ENCODE assay signal across 1 fruit fly cellular context in genomic region chrX:17292050-17292730, dm6.
TF ChIP-seq lines count a peak whose summit lies in the region.

No protein-coding gene starts in this region.

TF ChIP-seq in whole organism, embryonic, 481 proteins besides CTCF, POLR2A, EP300 and RAD21 (continued from another document):
- no peak for TF ChIP-seq h (optimal IDR thresholded peaks at IDR 0.05; lab: Kevin White, UChicago)
- TF ChIP-seq scrt (GFP tag; optimal IDR thresholded peaks at IDR 0.05; lab: Kevin White, UChicago), result peak; percentile 59
- peak; percentile 52 for TF ChIP-seq nau (GFP tag; optimal IDR thresholded peaks at IDR 0.05; lab: Kevin White, UChicago)
- TF ChIP-seq CG9817 (tag; optimal IDR thresholded peaks at IDR 0.05; lab: Kevin White, UChicago), result peak; percentile 66
- TF ChIP-seq CG16863 (GFP tag; optimal IDR thresholded peaks at IDR 0.05; lab: Kevin White, UChicago), result peak; percentile 47
- TF ChIP-seq CG2129 (GFP tag; IDR thresholded peaks at IDR 0.05; lab: Robert Waterston, UW; ENCODE audit: partially characterized antibody), result no peak
- TF ChIP-seq Dek (tag; optimal IDR thresholded peaks at IDR 0.05; lab: Kevin White, UChicago), result peak; percentile 59
- TF ChIP-seq CG42726 (GFP tag; IDR thresholded peaks at IDR 0.05; lab: Robert Waterston, UW; ENCODE audit: partially characterized antibody), result no peak
- no peak for TF ChIP-seq gsb-n (tag; optimal IDR thresholded peaks at IDR 0.05; lab: Kevin White, UChicago)
- peak; percentile 50 for TF ChIP-seq CG17568 (GFP tag; optimal IDR thresholded peaks at IDR 0.05; lab: Kevin White, UChicago)
- TF ChIP-seq Antp (GFP tag; optimal IDR thresholded peaks at IDR 0.05; lab: Kevin White, UChicago), result peak; percentile 39
- TF ChIP-seq aop (GFP tag; IDR thresholded peaks at IDR 0.05; lab: Robert Waterston, UW), result no peak
- TF ChIP-seq Adf1 (GFP tag; IDR thresholded peaks at IDR 0.05; lab: Robert Waterston, UW), result no peak; the same call in 1 of the 2 replicates
- TF ChIP-seq br (optimal IDR thresholded peaks at IDR 0.05; lab: Kevin White, UChicago), result no peak
- TF ChIP-seq Gug (GFP tag; IDR thresholded peaks at IDR 0.05; lab: Robert Waterston, UW), result peak; percentile 23; the same call in 1 of the 4 replicates
- TF ChIP-seq CG10543 (GFP tag; optimal IDR thresholded peaks at IDR 0.05; lab: Kevin White, UChicago), result peak; percentile 65
- no peak for TF ChIP-seq NK7.1 (GFP tag; optimal IDR thresholded peaks at IDR 0.05; lab: Kevin White, UChicago)
- TF ChIP-seq CG10274 (GFP tag; optimal IDR thresholded peaks at IDR 0.05; lab: Kevin White, UChicago), result peak; percentile 59
- TF ChIP-seq CG12155 (GFP tag; optimal IDR thresholded peaks at IDR 0.05; lab: Kevin White, UChicago), result peak; percentile 60
- TF ChIP-seq CG1647 (GFP tag; optimal IDR thresholded peaks at IDR 0.05; lab: Kevin White, UChicago), result no peak
- no peak for TF ChIP-seq CG4360 (GFP tag; IDR thresholded peaks at IDR 0.05; lab: Robert Waterston, UW)
- peak; percentile 68 for TF ChIP-seq lmd (GFP tag; IDR thresholded peaks at IDR 0.05; lab: Robert Waterston, UW)
- peak; percentile 32; the same call in 1 of the 2 replicates for TF ChIP-seq H2.0 (GFP tag; IDR thresholded peaks at IDR 0.05; lab: Robert Waterston, UW)
- peak; percentile 55 for TF ChIP-seq CG10979 (tag; optimal IDR thresholded peaks at IDR 0.05; lab: Kevin White, UChicago)
- TF ChIP-seq so (GFP tag; IDR thresholded peaks at IDR 0.05; lab: Robert Waterston, UW), result peak; percentile 10; the same call in 1 of the 3 replicates
- TF ChIP-seq chinmo (GFP tag; IDR thresholded peaks at IDR 0.05; lab: Robert Waterston, UW; ENCODE audit: partially characterized antibody), result no peak
- peak; percentile 37 for TF ChIP-seq Atf-2 (GFP tag; optimal IDR thresholded peaks at IDR 0.05; lab: Kevin White, UChicago)
- TF ChIP-seq corto (GFP tag; optimal IDR thresholded peaks at IDR 0.05; lab: Kevin White, UChicago), result no peak
- TF ChIP-seq HLH3B (GFP tag; IDR thresholded peaks at IDR 0.05; lab: Robert Waterston, UW), result peak; percentile 51; the same call in 1 of the 2 replicates
- peak; percentile 36 for TF ChIP-seq Chrac-16 (GFP tag; optimal IDR thresholded peaks at IDR 0.05; lab: Kevin White, UChicago)
- no peak; the same call in 1 of the 2 replicates for TF ChIP-seq Ptx1 (GFP tag; IDR thresholded peaks at IDR 0.05; lab: Robert Waterston, UW)
- TF ChIP-seq Spps (tag; optimal IDR thresholded peaks at IDR 0.05; lab: Kevin White, UChicago), result no peak
